Worm (Caenorhabditis elegans) whole organism, late embryonic: Measurements from ENCODE around the gene ccch-2.

Source experiments
- K02D7.2 ChIP-seq: sonication (generic microtip); optimal IDR thresholded peaks from 2 replicates; lab custom pipeline; 2017; ENCODE audit warnings: mild to moderate bottlenecking, missing genetic modification characterization, missing compliant biosample characterization
- ama-1 ChIP-seq: fragments of 150-350 bp; optimal IDR thresholded peaks from 2 replicates; lab custom pipeline; 2014
- ceh-30 ChIP-seq: fragments of 150-350 bp; optimal IDR thresholded peaks from 2 replicates; lab custom pipeline; 2014; ENCODE audit warnings: missing biosample characterization, missing genetic modification characterization
- ceh-34 ChIP-seq: sonication (generic microtip); optimal IDR thresholded peaks from 2 replicates; lab custom pipeline; 2016; ENCODE audit warnings: mild to moderate bottlenecking, missing genetic modification characterization, missing compliant biosample characterization
- elt-2 ChIP-seq: sonication (generic microtip); optimal IDR thresholded peaks from 2 replicates; lab custom pipeline; 2016; ENCODE audit warnings: missing genetic modification reagents, missing genetic modification characterization, missing compliant biosample characterization
- fkh-10 ChIP-seq: fragments of 150-350 bp; optimal IDR thresholded peaks from 2 replicates; lab custom pipeline; 2014; ENCODE audit warnings: missing biosample characterization, missing genetic modification reagents, missing genetic modification characterization
- madf-2 ChIP-seq: sonication (generic microtip); optimal IDR thresholded peaks from 2 replicates; lab custom pipeline; 2017; ENCODE audit warnings: missing genetic modification characterization, missing compliant biosample characterization
- nhr-11 ChIP-seq: fragments of 150-350 bp; optimal IDR thresholded peaks from 2 replicates; lab custom pipeline; 2014; ENCODE audit warnings: missing biosample characterization, missing genetic modification characterization
- pha-4 ChIP-seq: fragments of 150-350 bp; optimal IDR thresholded peaks from 2 replicates; lab custom pipeline; 2018; ENCODE audit warnings: missing biosample characterization, missing genetic modification reagents, missing genetic modification characterization
- sdc-2 ChIP-seq: sonication (generic microtip); optimal IDR thresholded peaks from 2 replicates; lab custom pipeline; 2016; ENCODE audit warnings: missing genotype, missing genetic modification characterization, missing compliant biosample characterization
- tbx-2 ChIP-seq: sonication (generic microtip); optimal IDR thresholded peaks from 2 replicates; lab custom pipeline; 2016; ENCODE audit warnings: missing genetic modification characterization, missing compliant biosample characterization
- unc-55 ChIP-seq: sonication (generic microtip); optimal IDR thresholded peaks from 2 replicates; lab custom pipeline; 2017; ENCODE audit warnings: missing biosample characterization, missing genetic modification reagents, missing genetic modification characterization

ce11 chrIV:16323373-16323772 is 45.4 kb downstream of the ccch-2 start, which contains the start of gene srz-104:
- TF ChIP-seq ama-1 (lab: Kevin White, UChicago) (no peak), ceh-34 (tag; lab: Kevin White, UChicago) (no peak), elt-2 (tag; lab: Kevin White, UChicago) (no peak), pha-4 (tag; lab: Kevin White, UChicago) (no peak), unc-55 (GFP tag; lab: Kevin White, UChicago) (no peak), fkh-10 (GFP tag; lab: Kevin White, UChicago) (no peak), tbx-2 (tag; lab: Kevin White, UChicago) (no peak), ceh-30 (tag; lab: Kevin White, UChicago) (no peak), madf-2 (tag; lab: Kevin White, UChicago) (no peak), sdc-2 (no peak), nhr-11 (tag; lab: Kevin White, UChicago) (no peak), K02D7.2 (tag; lab: Kevin White, UChicago) (no peak)
